Fruit fly (Drosophila melanogaster): ENCODE measurements around the gene spri.
A peak's percentile ranks its signal among the peaks of the same experiment; 100 is the strongest.

spri gene

dm6 chrX:10543303-10543702 lies 41.9 kb downstream of the spri start (continued):
- peak; percentile 68 for TF ChIP-seq CG10366 (GFP tag; IDR thresholded peaks at IDR 0.05)
- peak; percentile 16 for TF ChIP-seq Atf3 (GFP tag; optimal IDR thresholded peaks at IDR 0.05)
- no peak for TF ChIP-seq CG11696 (GFP tag; IDR thresholded peaks at IDR 0.05)
- no peak for TF ChIP-seq Fer2 (tag; optimal IDR thresholded peaks at IDR 0.05)
- no peak for TF ChIP-seq mld (GFP tag; IDR thresholded peaks at IDR 0.05; ENCODE audit: partially characterized antibody)
- TF ChIP-seq zfh1 (GFP tag; IDR thresholded peaks at IDR 0.05), result peak; percentile 73
- TF ChIP-seq CG15696 (tag; optimal IDR thresholded peaks at IDR 0.05), result peak; percentile 38
- TF ChIP-seq odd (GFP tag; optimal IDR thresholded peaks at IDR 0.05), result peak; percentile 26
- 0 out of 2 replicates have a peak, but pooled peaks have one; percentile 7 for TF ChIP-seq bowl (GFP tag; IDR thresholded peaks at IDR 0.05)
- TF ChIP-seq CG30431 (GFP tag; optimal IDR thresholded peaks at IDR 0.05), result peak; percentile 44
- peak; percentile 57 for TF ChIP-seq lilli (GFP tag; optimal IDR thresholded peaks at IDR 0.05)
- peak; percentile 15 for TF ChIP-seq CG12236 (GFP tag; optimal IDR thresholded peaks at IDR 0.05)
- peak; percentile 32; the same call in 1 of the 2 replicates for TF ChIP-seq E2f2 (GFP tag; IDR thresholded peaks at IDR 0.05)
- peak; percentile 94 for TF ChIP-seq sens (GFP tag)
- TF ChIP-seq CG10267 (tag; optimal IDR thresholded peaks at IDR 0.05), result peak; percentile 58
- TF ChIP-seq CG31388 (GFP tag; optimal IDR thresholded peaks at IDR 0.05), result no peak
- peak; percentile 74 for TF ChIP-seq Blimp-1 (GFP tag; optimal IDR thresholded peaks at IDR 0.05)
- TF ChIP-seq TFAM (GFP tag; optimal IDR thresholded peaks at IDR 0.05), result no peak
- TF ChIP-seq zfh2 (GFP tag; optimal IDR thresholded peaks at IDR 0.05), result no peak
- peak; percentile 4 for TF ChIP-seq CG16863 (GFP tag; optimal IDR thresholded peaks at IDR 0.05)
- TF ChIP-seq CG11456 (GFP tag; IDR thresholded peaks at IDR 0.05), result no peak
- peak; percentile 8 for TF ChIP-seq CG13775 (GFP tag; optimal IDR thresholded peaks at IDR 0.05)
- TF ChIP-seq CG14667 (GFP tag; IDR thresholded peaks at IDR 0.05), result peak; percentile 39; the same call in 1 of the 2 replicates
- peak; percentile 57 for TF ChIP-seq Sox100B (GFP tag; optimal IDR thresholded peaks at IDR 0.05)
- peak; percentile 54 for TF ChIP-seq Side (GFP tag; optimal IDR thresholded peaks at IDR 0.05)
- TF ChIP-seq CG18764 (GFP tag; optimal IDR thresholded peaks at IDR 0.05), result peak; percentile 34
- no peak for TF ChIP-seq kah (GFP tag; optimal IDR thresholded peaks at IDR 0.05)
- no peak for TF ChIP-seq CG2199 (GFP tag; IDR thresholded peaks at IDR 0.05)
- no peak for TF ChIP-seq Dll (GFP tag; IDR thresholded peaks at IDR 0.05; ENCODE audit: partially characterized antibody)
- peak; percentile 10 for TF ChIP-seq eyg (GFP tag; optimal IDR thresholded peaks at IDR 0.05)
- TF ChIP-seq dan (GFP tag; IDR thresholded peaks at IDR 0.05), result no peak
- no peak for TF ChIP-seq CG10565 (GFP tag; optimal IDR thresholded peaks at IDR 0.05)
- no peak for TF ChIP-seq NK7.1 (GFP tag; optimal IDR thresholded peaks at IDR 0.05)
- peak; percentile 39 for TF ChIP-seq nerfin-1 (tag; optimal IDR thresholded peaks at IDR 0.05)
- TF ChIP-seq HLHmδ (GFP tag; optimal IDR thresholded peaks at IDR 0.05), result no peak
- peak; percentile 2 for TF ChIP-seq jumu (GFP tag; optimal IDR thresholded peaks at IDR 0.05)
- TF ChIP-seq Aef1 (GFP tag; IDR thresholded peaks at IDR 0.05), result peak; percentile 45; the same call in 1 of the 3 replicates
- no peak for TF ChIP-seq CG15479 (GFP tag; optimal IDR thresholded peaks at IDR 0.05)
- no peak for TF ChIP-seq p53 (GFP tag; optimal IDR thresholded peaks at IDR 0.05)
- no peak for TF ChIP-seq sd (tag; optimal IDR thresholded peaks at IDR 0.05)
- peak; percentile 17 for TF ChIP-seq CG8281 (tag; optimal IDR thresholded peaks at IDR 0.05)
- TF ChIP-seq phol (tag; optimal IDR thresholded peaks at IDR 0.05), result peak; percentile 79
- no peak for TF ChIP-seq ftz-f1 (GFP tag; optimal IDR thresholded peaks at IDR 0.05)
- peak; percentile 9 for TF ChIP-seq pho (GFP tag; optimal IDR thresholded peaks at IDR 0.05)
- TF ChIP-seq CG13624 (GFP tag; optimal IDR thresholded peaks at IDR 0.05), result no peak
- TF ChIP-seq run (tag; optimal IDR thresholded peaks at IDR 0.05), result peak; percentile 85
- TF ChIP-seq CG1647 (GFP tag; optimal IDR thresholded peaks at IDR 0.05), result peak; percentile 3
- TF ChIP-seq wor (GFP tag; IDR thresholded peaks at IDR 0.05), result peak; percentile 48
- TF ChIP-seq CG8765 (GFP tag; IDR thresholded peaks at IDR 0.05), result no peak
- TF ChIP-seq Hr78 (GFP tag; optimal IDR thresholded peaks at IDR 0.05), result peak in 1 of 2 experiments; percentile 45
- peak; percentile 17 for TF ChIP-seq CG12155 (GFP tag; optimal IDR thresholded peaks at IDR 0.05)

Data from whole organism, embryonic.